Worm (Caenorhabditis elegans): Measurements from ENCODE around the gene F29A7.3.

Gene F29A7.3

DNA sequence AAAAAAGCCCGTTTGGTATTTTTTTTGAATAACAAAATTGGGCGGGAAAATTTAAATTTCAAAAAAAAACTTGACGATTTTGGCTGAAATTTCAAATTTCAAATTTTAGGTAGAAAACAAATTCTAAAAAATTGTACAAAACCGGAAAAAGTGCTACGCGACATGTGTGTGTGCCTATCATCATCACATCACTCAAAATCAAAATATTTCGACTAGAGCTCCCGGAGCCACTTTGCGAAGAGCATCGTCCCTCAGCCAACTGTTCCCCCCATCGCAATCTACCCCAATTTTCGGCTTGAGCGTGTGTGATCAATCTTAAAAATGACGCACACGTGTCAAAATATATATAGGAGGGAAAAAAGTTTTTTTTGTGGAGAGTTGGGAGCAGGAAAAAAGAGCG, 26.3 kb upstream of the F29A7.3 start:
- TF ChIP-seq tra-1 (GFP tag; IDR thresholded peaks at IDR 0.05): 0 out of 2 replicates have a peak, but pooled peaks have one; percentile 37
- TF ChIP-seq nhr-28 (tag; optimal IDR thresholded peaks at IDR 0.05): no peak

ce11 chrII:2730647-2731046, 22.5 kb upstream of the F29A7.3 start:
- TF ChIP-seq lim-7 (GFP tag; IDR thresholded peaks at IDR 0.05) (no peak), ces-1 (GFP tag; optimal IDR thresholded peaks at IDR 0.05) (peak; percentile 8), fkh-10 (GFP tag; optimal IDR thresholded peaks at IDR 0.05) (peak; percentile 6), unc-62 (GFP tag; optimal IDR thresholded peaks at IDR 0.05 in 1 of 2) (peak in 1 of 2 experiments; percentile 56), unc-62 (tag; optimal IDR thresholded peaks at IDR 0.05) (no peak), ztf-11 (tag; optimal IDR thresholded peaks at IDR 0.05) (no peak)

DNA sequence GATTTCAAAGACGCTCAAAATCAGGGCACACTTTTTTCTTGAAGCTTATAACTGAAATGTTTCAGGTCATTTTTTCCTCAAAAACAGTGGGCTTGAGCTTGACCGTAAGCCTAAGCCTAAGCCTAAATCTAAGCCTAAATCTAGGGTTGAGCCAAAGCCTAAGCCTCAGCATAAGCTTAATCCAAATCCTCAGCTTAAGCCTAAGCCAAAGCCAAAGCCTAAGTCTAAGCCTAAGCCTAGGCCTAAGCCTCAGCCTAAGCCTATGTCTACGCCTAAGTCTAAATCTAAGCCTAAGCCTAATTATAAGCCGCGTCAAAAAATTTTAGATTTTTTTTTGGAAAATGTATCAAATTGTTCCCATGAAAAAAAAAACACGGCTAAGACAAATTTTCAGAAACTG, 18.8 kb upstream of the F29A7.3 start:
- TF ChIP-seq lin-39 (tag; optimal IDR thresholded peaks at IDR 0.05) (no peak), nhr-111 (GFP tag; optimal IDR thresholded peaks at IDR 0.05) (no peak), ceh-82 (tag; optimal IDR thresholded peaks at IDR 0.05) (no peak), unc-62 (GFP tag; optimal IDR thresholded peaks at IDR 0.05 in 1 of 2) (no peak), unc-62 (tag; optimal IDR thresholded peaks at IDR 0.05) (no peak), snpc-4 (tag; optimal IDR thresholded peaks at IDR 0.05) (no peak), duxl-1 (tag; optimal IDR thresholded peaks at IDR 0.05; ENCODE audit: poor library complexity) (no peak), hif-1 (tag; optimal IDR thresholded peaks at IDR 0.05) (no peak), ceh-28 (tag; optimal IDR thresholded peaks at IDR 0.05) (no peak), fkh-10 (GFP tag; optimal IDR thresholded peaks at IDR 0.05) (no peak), ZK337.2 (GFP tag; IDR thresholded peaks at IDR 0.05) (no peak), ctbp-1 (GFP tag; IDR thresholded peaks at IDR 0.05) (no peak), madf-9 (GFP tag; conservative IDR thresholded peaks at IDR 0.05) (no peak), ztf-11 (tag; optimal IDR thresholded peaks at IDR 0.05) (no peak), Y48G9A.11 (GFP tag; IDR thresholded peaks at IDR 0.05) (no peak), nhr-11 (tag; optimal IDR thresholded peaks at IDR 0.05) (no peak), nhr-48 (tag; optimal IDR thresholded peaks at IDR 0.05) (no peak)

DNA sequence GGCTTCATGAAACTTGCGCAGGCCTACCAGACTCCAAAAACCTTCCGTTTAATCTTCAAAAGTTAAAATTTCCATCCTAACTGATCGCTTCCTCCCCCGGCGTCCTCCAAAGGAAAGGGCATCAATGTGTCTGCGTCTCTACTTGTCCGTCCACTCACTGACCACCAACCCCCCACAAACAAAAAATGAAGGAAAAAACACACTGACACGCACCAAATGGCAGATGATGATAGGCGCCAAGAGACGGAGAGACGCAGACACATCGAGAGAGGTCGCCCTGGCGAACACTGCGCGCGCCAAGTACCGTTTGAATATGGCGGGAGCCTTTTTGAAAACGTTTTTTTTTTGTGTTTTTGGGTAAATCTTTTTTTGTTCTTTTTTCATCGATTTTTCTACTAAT, 18.4 kb upstream of the F29A7.3 start:
- peak; percentile 15 for TF ChIP-seq nhr-25 (tag; optimal IDR thresholded peaks at IDR 0.05; ENCODE audit: borderline replicate concordance, insufficient read depth)
- TF ChIP-seq fos-1 (tag; optimal IDR thresholded peaks at IDR 0.05): no peak
- TF ChIP-seq rbr-2 (tag; optimal IDR thresholded peaks at IDR 0.05): no peak
- peak; percentile 46 for TF ChIP-seq hlh-30 (tag; optimal IDR thresholded peaks at IDR 0.05; ENCODE audit: insufficient read depth)
- no peak for TF ChIP-seq hif-1 (tag; optimal IDR thresholded peaks at IDR 0.05)
- TF ChIP-seq zip-2 (tag; optimal IDR thresholded peaks at IDR 0.05): no peak
- no peak for TF ChIP-seq nhr-111 (GFP tag; optimal IDR thresholded peaks at IDR 0.05)
- TF ChIP-seq mes-2 (tag; optimal IDR thresholded peaks at IDR 0.05; ENCODE audit: poor library complexity, severe bottlenecking): peak; percentile 59
- TF ChIP-seq dmd-9 (GFP tag; IDR thresholded peaks at IDR 0.05): 0 out of 2 replicates have a peak, but pooled peaks have one; percentile 44
- TF ChIP-seq F10B5.3 (tag; optimal IDR thresholded peaks at IDR 0.05): no peak
- TF ChIP-seq sdz-12 (GFP tag; optimal IDR thresholded peaks at IDR 0.05): no peak
- TF ChIP-seq tra-1 (GFP tag; IDR thresholded peaks at IDR 0.05): no peak
- TF ChIP-seq spr-1 (tag; optimal IDR thresholded peaks at IDR 0.05): no peak
- TF ChIP-seq F44E2.7 (GFP tag; IDR thresholded peaks at IDR 0.05): no peak
- TF ChIP-seq unc-62 (GFP tag; optimal IDR thresholded peaks at IDR 0.05 in 1 of 2): peak in 1 of 2 experiments; percentile 47
- no peak for TF ChIP-seq unc-62 (tag; optimal IDR thresholded peaks at IDR 0.05)
- no peak for TF ChIP-seq Y105C5A.15 (GFP tag; IDR thresholded peaks at IDR 0.05)
- TF ChIP-seq mdl-1 (tag; optimal IDR thresholded peaks at IDR 0.05): peak; percentile 28 to 37
- TF ChIP-seq tag-97 (GFP tag; IDR thresholded peaks at IDR 0.05): no peak
- peak; percentile 84 for TF ChIP-seq duxl-1 (tag; optimal IDR thresholded peaks at IDR 0.05; ENCODE audit: poor library complexity)
- peak; percentile 70 for TF ChIP-seq aha-1 (tag)
- TF ChIP-seq dmd-6 (GFP tag; IDR thresholded peaks at IDR 0.05): 0 out of 2 replicates have a peak, but pooled peaks have one; percentile 8
- no peak for TF ChIP-seq ztf-7 (tag; optimal IDR thresholded peaks at IDR 0.05)
- TF ChIP-seq daf-12 (tag; optimal IDR thresholded peaks at IDR 0.05): no peak
- no peak for TF ChIP-seq pha-4 (GFP tag; IDR thresholded peaks at IDR 0.05)
- TF ChIP-seq pha-4 (tag; optimal IDR thresholded peaks at IDR 0.05): no peak
- TF ChIP-seq F37D6.2 (tag; optimal IDR thresholded peaks at IDR 0.05): no peak
- no peak for TF ChIP-seq dpl-1 (GFP tag; optimal IDR thresholded peaks at IDR 0.05)
- no peak for TF ChIP-seq php-3 (GFP tag; IDR thresholded peaks at IDR 0.05)
- TF ChIP-seq snpc-4 (tag; optimal IDR thresholded peaks at IDR 0.05): no peak
- 0 out of 2 replicates have a peak, but pooled peaks have one; percentile 7 for TF ChIP-seq egl-43 (GFP tag; IDR thresholded peaks at IDR 0.05)

All from whole organism, L4 larva.